Fruit fly (Drosophila melanogaster) Kc167 (cell line): ENCODE data around the gene Rev1.

Experiments
- Myc ChIP-seq: fragments of >200 bp; optimal IDR thresholded peaks from 2 replicates; lab custom pipeline; 2017; ENCODE audit warnings: missing external identifiers
- Sin3A ChIP-seq: fragments of >200 bp; optimal IDR thresholded peaks from 2 replicates; lab custom pipeline; 2018; ENCODE audit warnings: missing external identifiers
- h ChIP-seq: fragments of >200 bp; optimal IDR thresholded peaks from 3 replicates; lab custom pipeline; 2018; ENCODE audit warnings: missing external identifiers
- insv ChIP-seq: fragments of >200 bp; optimal IDR thresholded peaks from 3 replicates; lab custom pipeline; 2018; ENCODE audit warnings: missing external identifiers
- psq ChIP-seq: fragments of >200 bp; optimal IDR thresholded peaks from 2 replicates; lab custom pipeline; 2017; ENCODE audit warnings: missing external identifiers
- ttk ChIP-seq: sonication (Bioruptor generic); optimal IDR thresholded peaks from 2 replicates; lab custom pipeline; 2017; ENCODE audit warnings: missing external identifiers

Rev1 gene

dm6 chr3L:642146-642864 lies 11.9 kb upstream of the Rev1 start:
- TF ChIP-seq h (lab: Kevin White, UChicago): no peak
- no peak for TF ChIP-seq ttk (lab: Kevin White, UChicago)
- TF ChIP-seq Sin3A (lab: Kevin White, UChicago): no peak
- no peak for TF ChIP-seq Myc
- TF ChIP-seq psq: no peak
- no peak for TF ChIP-seq insv (lab: Kevin White, UChicago)

DNA sequence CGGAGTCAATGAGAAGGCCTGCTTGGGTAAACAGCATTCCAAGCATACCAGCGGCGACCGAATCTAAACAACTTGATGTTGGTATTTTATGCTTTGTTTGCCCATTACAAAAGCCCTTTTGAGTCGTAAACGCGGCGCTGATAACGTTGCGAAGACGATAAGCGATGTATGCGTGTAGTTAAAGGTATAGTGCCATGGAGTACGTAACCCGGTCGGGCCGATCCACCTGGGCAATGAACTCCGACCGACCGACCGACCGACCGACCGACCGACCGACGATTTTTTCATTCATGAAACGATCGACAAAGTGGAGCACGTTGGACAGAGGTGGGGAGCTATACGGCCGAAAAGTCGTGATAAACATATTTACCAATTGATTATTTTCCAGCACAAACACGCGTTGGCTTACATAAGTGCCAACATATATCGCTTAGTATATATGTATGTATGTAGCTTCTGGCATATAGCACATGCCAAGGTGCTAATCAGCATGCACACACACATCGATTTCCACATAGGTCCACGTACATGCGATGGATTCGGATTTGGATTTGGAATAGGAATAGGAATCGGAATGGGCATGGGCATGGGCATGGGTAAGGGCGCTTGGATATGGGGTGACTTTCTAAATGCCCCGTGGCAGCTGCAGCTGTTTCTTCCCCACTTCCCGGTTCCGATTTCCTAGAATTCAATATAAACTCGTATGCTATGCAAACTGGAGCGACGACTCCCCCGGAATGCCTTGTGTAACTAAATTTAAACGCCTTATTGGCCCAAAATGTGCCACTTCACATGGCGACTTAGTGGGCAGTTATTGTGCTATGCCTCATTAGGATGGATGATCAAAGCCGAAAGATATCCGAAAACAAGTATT lies 11.1 kb upstream of the Rev1 start:
- TF ChIP-seq h (lab: Kevin White, UChicago) (no peak), ttk (lab: Kevin White, UChicago) (no peak), Myc (no peak), insv (lab: Kevin White, UChicago) (no peak)

- TF ChIP-seq psq (no peak), ttk (lab: Kevin White, UChicago) (no peak), Sin3A (lab: Kevin White, UChicago) (no peak), h (lab: Kevin White, UChicago) (no peak), Myc (no peak), insv (lab: Kevin White, UChicago) (no peak)
Observed at dm6 chr3L:644111-644718, 9.9 kb upstream of the Rev1 start.

- TF ChIP-seq Sin3A (lab: Kevin White, UChicago): no peak
- no peak for TF ChIP-seq insv (lab: Kevin White, UChicago)
- TF ChIP-seq Myc: no peak
- TF ChIP-seq h (lab: Kevin White, UChicago): no peak
- TF ChIP-seq ttk (lab: Kevin White, UChicago): peak; percentile 18
- no peak for TF ChIP-seq psq
Observed at dm6 chr3L:645426-646036, 8.6 kb upstream of the Rev1 start.

DNA sequence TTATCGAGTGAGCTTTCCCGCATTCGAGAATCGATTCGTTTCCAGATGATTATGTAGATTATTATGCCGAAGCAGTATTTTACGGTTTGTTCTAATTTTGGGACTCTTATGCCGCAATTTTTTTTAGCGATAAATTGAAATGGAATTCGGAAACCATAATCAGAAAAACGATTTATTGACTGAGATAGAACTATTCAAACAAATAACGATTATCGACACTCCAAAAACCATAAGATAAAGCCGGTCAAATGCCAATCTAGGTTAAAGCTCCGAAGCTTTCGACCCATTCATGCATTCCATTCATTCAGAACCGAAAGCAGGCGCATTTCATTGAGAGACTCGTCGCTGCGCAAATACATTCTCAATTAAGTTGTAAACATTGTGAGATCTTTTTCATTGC lies 6.6 kb upstream of the Rev1 start:
- no peak for TF ChIP-seq Myc
- TF ChIP-seq Sin3A (lab: Kevin White, UChicago): no peak
- no peak for TF ChIP-seq h (lab: Kevin White, UChicago)
- TF ChIP-seq ttk (lab: Kevin White, UChicago): no peak
- TF ChIP-seq insv (lab: Kevin White, UChicago): no peak
- TF ChIP-seq psq: no peak

- TF ChIP-seq insv (lab: Kevin White, UChicago) (no peak), Myc (no peak), h (lab: Kevin White, UChicago) (no peak), psq (no peak), Sin3A (lab: Kevin White, UChicago) (no peak), ttk (lab: Kevin White, UChicago) (no peak)
Observed at dm6 chr3L:648155-649024, 5.8 kb upstream of the Rev1 start, which contains the start of gene Gale. Gene Gale (plus strand): TSS chr3L:648555.

DNA sequence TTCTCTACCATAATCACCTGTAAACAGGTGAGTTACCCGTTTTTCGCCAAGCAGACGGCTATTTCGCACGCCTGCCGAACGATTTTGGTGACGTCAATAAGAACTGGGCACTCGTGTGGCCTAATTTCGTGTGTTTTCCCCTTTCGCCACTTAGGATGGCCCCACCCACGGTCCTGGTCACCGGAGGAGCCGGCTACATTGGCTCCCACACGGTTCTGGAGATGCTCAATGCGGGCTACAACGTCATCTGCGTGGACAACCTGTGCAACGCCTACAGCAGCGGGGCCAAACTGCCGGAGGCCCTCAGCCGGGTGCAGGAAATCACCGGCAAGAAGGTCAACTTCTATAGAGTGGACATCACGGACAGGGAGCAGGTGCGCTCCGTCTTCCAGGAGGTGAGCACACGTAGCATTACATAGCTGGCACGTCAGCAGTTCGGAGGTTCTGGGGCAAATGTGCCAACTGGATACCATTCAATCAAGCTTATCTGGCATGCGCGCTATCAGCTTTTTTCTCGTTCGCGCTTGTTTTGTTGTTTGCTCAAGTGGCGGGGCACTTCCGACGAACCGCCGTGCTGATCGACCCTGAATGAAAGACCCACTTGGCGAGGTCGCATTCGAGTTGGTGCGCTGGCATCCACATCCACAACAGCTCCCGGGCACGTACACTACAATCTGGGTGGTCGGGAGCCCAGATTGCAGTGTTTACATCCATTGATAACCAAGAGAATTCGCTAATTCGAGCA lies 5.0 kb upstream of the Rev1 start:
- peak; percentile 97 for TF ChIP-seq ttk (lab: Kevin White, UChicago)
- TF ChIP-seq insv (lab: Kevin White, UChicago): no peak

DNA sequence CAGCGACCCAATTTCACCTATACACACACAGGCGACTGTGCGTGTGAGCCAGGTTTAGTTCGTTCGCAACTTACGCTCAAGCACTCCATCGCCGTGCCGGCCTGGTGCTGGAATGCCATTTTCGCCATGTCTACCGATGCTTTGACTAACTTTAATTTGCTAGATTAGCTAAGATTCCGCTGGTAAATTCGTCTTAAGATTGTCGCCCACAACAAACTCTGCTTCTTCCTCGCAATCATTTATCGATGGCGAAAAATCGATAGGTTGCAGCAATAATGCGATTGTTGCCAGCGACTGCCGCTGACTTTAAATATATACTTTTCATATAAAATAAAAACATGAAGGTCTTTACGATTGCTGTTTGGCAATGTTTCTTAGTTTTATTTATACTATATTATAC lies 1.5 kb upstream of the Rev1 start, which contains the start of gene CG3402:
Gene CG3402 (minus strand): TSS at position 245 of the 400 bp plus-strand sequence.
- TF ChIP-seq Sin3A (lab: Kevin White, UChicago) (no peak), ttk (lab: Kevin White, UChicago) (no peak), insv (lab: Kevin White, UChicago) (no peak), h (lab: Kevin White, UChicago) (no peak)

dm6 chr3L:658279-658678 lies 4.1 kb downstream of the Rev1 start:
- TF ChIP-seq Sin3A (lab: Kevin White, UChicago) (no peak), h (lab: Kevin White, UChicago) (no peak), insv (lab: Kevin White, UChicago) (no peak), ttk (lab: Kevin White, UChicago) (no peak), Myc (no peak), psq (no peak)

DNA sequence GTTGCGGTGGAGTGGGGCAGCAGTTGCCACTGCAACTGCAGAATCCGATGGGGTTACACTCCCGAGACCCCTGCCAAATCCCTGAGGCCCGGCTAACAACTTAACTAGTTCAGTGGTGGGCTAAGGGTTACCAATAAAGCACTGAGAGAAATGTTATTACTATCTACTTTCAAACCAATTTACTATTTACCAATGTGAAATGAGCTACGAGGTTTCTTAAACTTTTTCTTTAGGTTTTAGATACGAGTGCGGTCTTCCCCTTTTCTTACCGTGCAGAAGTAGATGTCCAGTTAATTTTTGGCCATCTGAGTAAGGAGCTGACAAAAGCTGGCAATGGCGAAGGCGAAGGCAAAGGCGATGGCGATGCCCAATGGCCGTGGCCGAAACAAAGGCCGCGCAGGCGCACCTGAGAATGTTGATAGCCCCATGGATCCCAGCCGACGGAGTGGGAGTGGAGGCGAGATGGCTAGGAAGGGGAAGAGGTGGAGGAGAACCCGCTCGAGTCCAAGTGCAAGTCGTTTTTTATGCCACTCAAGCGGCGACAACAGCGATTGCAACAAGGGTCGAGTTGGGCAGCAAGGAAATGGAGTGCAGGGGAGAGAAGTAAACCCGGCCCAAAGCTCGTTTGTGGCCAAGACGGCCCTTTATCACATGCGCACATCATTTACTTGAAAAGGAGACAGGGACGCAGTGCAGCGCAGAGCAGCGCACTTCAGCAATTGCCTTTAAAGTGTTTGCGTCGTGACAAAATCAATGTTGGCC lies 6.3 kb downstream of the Rev1 start:
- TF ChIP-seq h (lab: Kevin White, UChicago) (no peak), psq (no peak)
